Fruit fly (Drosophila melanogaster) S2 (cell line): Measurements from ENCODE around the gene betaTub97EF.

ENCODE experiments used
- CG8478 ChIP-seq: fragments of >200 bp; optimal IDR thresholded peaks from 2 replicates; lab custom pipeline; 2018
- CTCF ChIP-seq, 2 experiments: fragments of >200 bp; optimal IDR thresholded peaks; 2 replicates each; lab custom pipeline; 2018

DNA sequence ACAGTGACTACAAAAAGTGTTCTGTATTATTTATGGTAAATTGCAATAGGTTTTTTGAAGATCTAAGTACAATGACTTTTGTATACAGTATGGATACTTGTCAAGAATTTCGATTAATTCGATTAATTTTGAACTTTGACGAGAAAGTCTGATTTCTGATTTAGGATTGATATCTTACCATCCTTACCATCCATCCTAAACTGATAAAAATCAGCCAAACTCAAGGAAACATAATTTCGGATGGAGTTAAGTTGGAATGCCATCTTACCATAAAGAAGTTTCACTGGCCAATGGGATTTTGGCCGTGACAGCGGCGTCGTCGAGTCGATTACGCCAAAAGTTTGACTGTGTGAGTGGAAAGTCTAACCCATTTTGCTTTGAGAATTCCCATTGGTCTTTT lies 2.5 kb upstream of the betaTub97EF start, which contains the start of gene CG4815:
- TF ChIP-seq CG8478 (no peak), CTCF (optimal IDR thresholded peaks at IDR 0.05; lab: Kevin White, UChicago) (no peak)
